Fruit fly (Drosophila melanogaster) whole organism, adult: ENCODE results near the gene CG44005.

Experiments used
- CG11617 ChIP-seq: fragments of 200-800 bp; sonication (Bioruptor generic); optimal IDR thresholded peaks from 2 replicates; lab custom pipeline; 2017; ENCODE audit warnings: mild to moderate bottlenecking, missing biosample characterization, missing genetic modification reagents, missing genetic modification characterization
- CG12768 ChIP-seq: fragments of 200-800 bp; sonication (Bioruptor generic); optimal IDR thresholded peaks from 2 replicates; lab custom pipeline; 2017; ENCODE audit warnings: missing biosample characterization, missing genetic modification characterization, mild to moderate bottlenecking, moderate library complexity, missing genetic modification reagents
- CG14711 ChIP-seq: fragments of 200-800 bp; sonication (Bioruptor generic); optimal IDR thresholded peaks from 2 replicates; lab custom pipeline; 2018; ENCODE audit warnings: missing biosample characterization, mild to moderate bottlenecking, missing genetic modification characterization, moderate library complexity
- CG1620 ChIP-seq: fragments of 200-800 bp; sonication (Bioruptor generic); optimal IDR thresholded peaks from 2 replicates; lab custom pipeline; 2016; ENCODE audit warnings: missing biosample characterization, missing genetic modification characterization
- CG33017 ChIP-seq: fragments of 200-800 bp; sonication (Bioruptor generic); optimal IDR thresholded peaks from 2 replicates; lab custom pipeline; 2018; ENCODE audit warnings: missing biosample characterization, mild to moderate bottlenecking, missing genetic modification characterization, moderate library complexity
- CG5204 ChIP-seq: fragments of 200-800 bp; sonication (Bioruptor generic); optimal IDR thresholded peaks from 2 replicates; lab custom pipeline; 2016; ENCODE audit warnings: missing biosample characterization, missing genetic modification characterization
- CG7045 ChIP-seq: fragments of 200-800 bp; sonication (Bioruptor generic); optimal IDR thresholded peaks from 2 replicates; lab custom pipeline; 2017; ENCODE audit warnings: missing biosample characterization, mild to moderate bottlenecking, missing genetic modification characterization
- CG7101 ChIP-seq: fragments of 200-800 bp; sonication (Bioruptor generic); optimal IDR thresholded peaks from 2 replicates; lab custom pipeline; 2018; ENCODE audit warnings: missing biosample characterization, mild to moderate bottlenecking, missing genetic modification characterization, moderate library complexity
- Clk ChIP-seq: fragments of 200-800 bp; sonication (Bioruptor generic); optimal IDR thresholded peaks from 2 replicates; lab custom pipeline; 2017; ENCODE audit warnings: missing biosample characterization, missing genetic modification characterization
- Crg-1 ChIP-seq: fragments of 200-800 bp; sonication (Bioruptor generic); optimal IDR thresholded peaks from 2 replicates; lab custom pipeline; 2016; ENCODE audit warnings: missing biosample characterization, missing genetic modification characterization
- Hr96 ChIP-seq: fragments of 200-800 bp; sonication (Bioruptor generic); optimal IDR thresholded peaks from 2 replicates; lab custom pipeline; 2016; ENCODE audit warnings: missing biosample characterization, missing genetic modification characterization
- Mnt ChIP-seq: fragments of 200-800 bp; sonication (Bioruptor generic); optimal IDR thresholded peaks from 2 replicates; lab custom pipeline; 2016; ENCODE audit warnings: missing biosample characterization, mild to moderate bottlenecking, missing genetic modification characterization
- bab1 ChIP-seq: fragments of 200-800 bp; sonication (Bioruptor generic); optimal IDR thresholded peaks from 3 replicates; lab custom pipeline; 2019; ENCODE audit warnings: missing biosample characterization, mild to moderate bottlenecking, missing genetic modification characterization, moderate library complexity
- cic ChIP-seq: fragments of 200-800 bp; sonication (Bioruptor generic); optimal IDR thresholded peaks from 2 replicates; lab custom pipeline; 2017; ENCODE audit warnings: missing biosample characterization, mild to moderate bottlenecking, missing genetic modification characterization, moderate library complexity
- cnc ChIP-seq, 2 experiments: fragments of >200 bp; optimal IDR thresholded peaks; 2 replicates each; lab custom pipeline; 2017
- kay ChIP-seq: fragments of 200-800 bp; sonication (Bioruptor generic); peaks from one replicate; lab custom pipeline; 2016; ENCODE audit warnings: missing biosample characterization, missing genetic modification characterization, borderline replicate concordance
- ovo ChIP-seq: fragments of 200-800 bp; sonication (Bioruptor generic); optimal IDR thresholded peaks from 2 replicates; lab custom pipeline; 2016; ENCODE audit warnings: missing biosample characterization, missing genetic modification characterization
- pad ChIP-seq: fragments of 200-800 bp; sonication (Bioruptor generic); optimal IDR thresholded peaks from 3 replicates; lab custom pipeline; 2017; ENCODE audit warnings: missing biosample characterization, missing genetic modification characterization, mild to moderate bottlenecking, moderate library complexity, missing genetic modification reagents
- tj ChIP-seq: fragments of 200-800 bp; sonication (Bioruptor generic); optimal IDR thresholded peaks from 3 replicates; lab custom pipeline; 2017; ENCODE audit warnings: missing biosample characterization, mild to moderate bottlenecking, missing genetic modification characterization, moderate library complexity
- toe ChIP-seq: fragments of 200-800 bp; sonication (Bioruptor generic); optimal IDR thresholded peaks from 2 replicates; lab custom pipeline; 2016; ENCODE audit warnings: missing biosample characterization, missing genetic modification characterization

Gene CG44005

DNA sequence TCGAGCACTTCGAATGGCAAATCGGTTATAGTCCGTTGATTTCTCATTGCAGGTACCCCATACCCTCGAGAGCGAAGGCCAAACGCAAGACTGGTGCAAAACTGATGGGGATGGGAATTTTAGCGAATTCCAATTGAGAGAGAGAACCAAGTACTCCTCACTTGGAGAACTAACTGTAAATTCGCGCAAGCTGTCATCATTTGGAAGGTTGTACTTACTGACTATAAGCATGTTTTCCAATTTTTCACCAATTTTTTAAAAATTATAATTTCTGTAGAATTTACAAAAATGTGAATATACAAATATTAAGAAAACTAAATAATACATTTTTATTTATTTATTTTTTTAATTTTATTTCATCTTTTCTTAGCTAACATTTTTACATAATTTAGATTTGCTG, at the start of gene CG44005:
TSS of gene CG44005 (minus strand) at position 101 of the 400 bp plus-strand sequence.
- TF ChIP-seq Crg-1 (GFP tag; lab: Kevin White, UChicago) = no peak
- TF ChIP-seq pad (GFP tag; lab: Kevin White, UChicago) = peak; percentile 88
- TF ChIP-seq CG7101 (tag; lab: Kevin White, UChicago) = no peak
- no peak for TF ChIP-seq ovo

DNA sequence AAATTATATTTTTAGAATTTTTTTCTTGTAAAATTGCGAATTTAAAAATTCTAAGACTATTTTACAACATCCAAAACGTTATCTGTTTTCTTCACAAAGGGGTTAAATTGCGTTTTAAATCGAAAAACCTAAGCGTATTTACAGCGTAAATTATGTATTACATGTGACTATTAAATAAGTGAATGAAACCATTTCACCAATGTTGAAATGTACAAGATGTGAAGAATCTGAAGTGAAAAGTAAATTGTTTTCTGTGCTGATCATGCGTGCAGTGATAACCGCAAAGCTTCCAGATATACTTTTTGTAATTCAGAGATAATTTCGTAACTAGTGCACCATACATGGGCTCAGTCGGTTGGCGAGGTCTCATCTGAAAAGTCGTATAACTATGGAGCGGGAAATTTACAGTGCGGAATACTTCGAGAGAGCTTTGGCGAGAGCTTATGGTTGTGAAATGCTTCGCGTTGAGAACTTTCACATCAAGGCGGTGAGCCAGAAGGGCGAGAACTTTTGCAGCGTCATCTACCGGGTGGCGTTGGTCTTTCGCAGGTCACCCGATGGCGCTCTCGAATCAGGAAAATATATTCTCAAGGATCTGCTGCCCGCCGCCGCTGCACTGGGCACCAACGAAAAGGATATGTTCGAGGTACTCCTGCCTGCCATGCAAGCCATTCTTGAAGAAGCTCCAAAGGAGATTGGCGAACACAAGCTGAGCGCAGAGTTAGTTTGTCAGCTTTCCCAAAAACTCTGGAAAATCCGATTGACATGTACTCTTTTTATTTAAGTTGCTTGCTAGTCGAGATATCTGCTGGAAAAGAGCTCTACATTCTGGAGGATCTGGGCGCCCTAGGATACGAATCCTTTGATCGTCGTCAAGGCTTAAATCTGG, 42.4 kb upstream of the CG44005 start:
- TF ChIP-seq CG12768 = peak; percentile 64
- no peak for TF ChIP-seq Clk (GFP tag; lab: Kevin White, UChicago)
- TF ChIP-seq kay = no peak
- peak; percentile 31 to 85 for TF ChIP-seq cnc (optimal IDR thresholded peaks at IDR 0.05; lab: Kevin White, UChicago)
- no peak for TF ChIP-seq toe
- TF ChIP-seq CG7045 (GFP tag; lab: Kevin White, UChicago) = no peak
- peak; percentile 37 for TF ChIP-seq pad (GFP tag; lab: Kevin White, UChicago)
- TF ChIP-seq tj = no peak
- TF ChIP-seq ovo = no peak
- peak; percentile 64 for TF ChIP-seq CG33017
- peak; percentile 13 for TF ChIP-seq Hr96 (GFP tag; lab: Kevin White, UChicago)
- TF ChIP-seq bab1 (GFP tag; lab: Kevin White, UChicago) = peak; percentile 79
- peak; percentile 52 for TF ChIP-seq Crg-1 (GFP tag; lab: Kevin White, UChicago)
- TF ChIP-seq cic (GFP tag; lab: Kevin White, UChicago) = peak; percentile 60
- TF ChIP-seq CG1620 (GFP tag; lab: Kevin White, UChicago) = no peak
- peak; percentile 75 for TF ChIP-seq CG11617
- peak; percentile 45 for TF ChIP-seq CG14711 (tag; lab: Kevin White, UChicago)
- TF ChIP-seq CG7101 (tag; lab: Kevin White, UChicago) = peak; percentile 52
- TF ChIP-seq Mnt = peak; percentile 49
- TF ChIP-seq CG5204 (GFP tag; lab: Kevin White, UChicago) = no peak

DNA sequence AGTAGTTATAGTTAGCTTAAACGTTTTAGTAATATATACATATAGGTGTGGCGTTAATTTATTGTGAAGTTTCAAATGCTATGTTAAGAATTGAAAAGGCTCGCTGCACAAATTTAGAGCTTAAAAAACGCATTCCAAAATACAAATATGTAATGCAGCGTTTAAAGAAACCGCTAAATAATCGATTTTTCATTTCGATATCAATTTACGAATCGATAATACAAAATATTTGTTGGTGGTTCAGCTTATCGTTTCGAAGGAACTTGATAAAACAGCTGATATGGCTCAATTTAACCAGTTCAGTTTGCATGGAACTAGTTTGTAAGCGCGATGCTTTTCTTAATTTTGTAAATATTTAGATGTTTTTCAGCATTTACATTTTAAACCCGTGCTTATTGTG, 40.7 kb upstream of the CG44005 start, which contains the start of the genes CG32195 and CG7341:
TSS of gene CG32195 (plus strand) at position 291 of the 400 bp plus-strand sequence.
TSS of gene CG7341 (plus strand) at position 291 of the 400 bp plus-strand sequence.
- peak; percentile 2 for TF ChIP-seq tj
- TF ChIP-seq CG7045 (GFP tag; lab: Kevin White, UChicago) = no peak

DNA sequence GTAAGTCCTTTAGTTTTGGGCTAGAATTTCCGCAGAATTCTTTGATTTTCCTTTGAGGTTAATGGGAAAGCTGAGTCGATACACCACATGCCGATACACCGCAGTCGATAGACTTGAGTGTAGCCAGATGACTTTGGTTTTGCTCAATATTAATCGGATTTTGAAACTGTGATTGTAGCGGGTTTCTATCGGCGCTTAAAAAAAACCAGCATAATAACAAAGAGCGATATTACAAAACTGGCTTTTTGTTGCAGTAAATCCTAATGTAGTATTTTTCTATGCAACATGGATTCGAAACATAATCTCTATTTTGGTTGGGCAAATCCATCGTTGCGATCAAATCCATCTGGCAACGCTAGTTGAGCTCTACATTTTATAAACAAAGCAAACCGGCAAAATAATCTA, 37.5 kb upstream of the CG44005 start, which contains the start of the genes Polr3D and mus304:
TSS of gene Polr3D (minus strand) at position 116 of the 405 bp plus-strand sequence.
TSS of gene mus304 (plus strand) at position 356 of the 405 bp plus-strand sequence.
- no peak for TF ChIP-seq cnc (optimal IDR thresholded peaks at IDR 0.05; lab: Kevin White, UChicago)
- no peak for TF ChIP-seq CG5204 (GFP tag; lab: Kevin White, UChicago)
- peak; percentile 76 for TF ChIP-seq toe
- TF ChIP-seq pad (GFP tag; lab: Kevin White, UChicago) = no peak
- peak; percentile 2 for TF ChIP-seq CG14711 (tag; lab: Kevin White, UChicago)
- no peak for TF ChIP-seq Hr96 (GFP tag; lab: Kevin White, UChicago)
- no peak for TF ChIP-seq CG33017
- TF ChIP-seq Mnt = peak; percentile 50
- peak; percentile 3 for TF ChIP-seq CG7045 (GFP tag; lab: Kevin White, UChicago)
- no peak for TF ChIP-seq Clk (GFP tag; lab: Kevin White, UChicago)
- no peak for TF ChIP-seq tj
- peak; percentile 40 for TF ChIP-seq Crg-1 (GFP tag; lab: Kevin White, UChicago)
- TF ChIP-seq CG12768 = no peak
- peak; percentile 21 for TF ChIP-seq CG7101 (tag; lab: Kevin White, UChicago)
- no peak for TF ChIP-seq kay
- TF ChIP-seq CG11617 = peak; percentile 7
- TF ChIP-seq cic (GFP tag; lab: Kevin White, UChicago) = no peak
- TF ChIP-seq CG1620 (GFP tag; lab: Kevin White, UChicago) = peak; percentile 29
- TF ChIP-seq ovo = no peak
- TF ChIP-seq bab1 (GFP tag; lab: Kevin White, UChicago) = peak; percentile 29

DNA sequence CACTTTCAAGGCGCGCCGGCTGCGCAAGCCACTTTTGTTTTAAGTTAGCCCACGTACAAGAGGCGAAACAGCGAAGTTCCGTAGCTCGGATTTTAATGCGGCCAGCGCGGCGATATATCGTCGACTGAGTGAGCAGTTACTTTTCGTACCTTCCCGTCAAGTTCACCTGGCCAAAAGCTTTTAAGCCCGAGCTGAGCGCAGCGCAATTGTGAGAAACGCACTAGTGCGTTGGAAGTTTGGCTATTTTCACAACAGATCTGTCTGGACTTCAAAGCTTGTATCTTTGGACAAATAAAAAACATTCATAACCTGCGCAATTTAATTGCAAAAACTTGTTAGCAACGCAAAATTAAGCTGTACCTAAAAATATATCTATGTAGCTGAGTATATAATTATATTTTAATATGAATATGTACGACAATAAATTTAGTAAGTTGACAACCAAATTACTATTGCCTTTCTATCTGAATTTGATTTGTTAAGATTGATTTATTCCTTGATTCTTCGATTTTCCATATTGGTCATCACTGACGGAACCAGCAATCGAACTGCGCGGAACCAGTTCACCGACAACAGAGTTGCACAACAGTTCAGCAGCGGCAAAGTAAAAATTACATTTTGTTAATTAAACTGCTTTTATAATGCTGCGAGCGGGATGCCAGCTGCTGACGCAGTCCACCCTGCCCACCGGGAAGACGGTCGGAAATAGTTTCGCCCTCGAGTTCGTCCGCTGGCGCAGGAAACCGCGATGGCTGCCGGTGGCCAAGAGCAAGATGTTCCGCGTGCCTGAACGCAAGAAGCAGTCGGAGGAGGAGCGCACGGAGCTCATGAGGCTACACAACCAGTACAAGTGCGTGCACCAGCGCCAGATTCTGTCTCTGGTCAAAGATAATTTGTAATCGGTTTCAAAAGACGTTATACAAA, 34.4 kb upstream of the CG44005 start, which contains the start of the genes CG13698 and mRpS26:
TSS of gene CG13698 (minus strand) at position 129 of the 924 bp plus-strand sequence.
TSS of gene mRpS26 (plus strand) at position 559 of the 924 bp plus-strand sequence.
- TF ChIP-seq cic (GFP tag; lab: Kevin White, UChicago) (no peak), CG7101 (tag; lab: Kevin White, UChicago) (peak; percentile 79), ovo (peak; percentile 15), Mnt (peak; percentile 22), CG7045 (GFP tag; lab: Kevin White, UChicago) (peak; percentile 82), kay (no peak), cnc (optimal IDR thresholded peaks at IDR 0.05; lab: Kevin White, UChicago) (no peak), CG5204 (GFP tag; lab: Kevin White, UChicago) (no peak), CG12768 (peak; percentile 89), Hr96 (GFP tag; lab: Kevin White, UChicago) (no peak), Crg-1 (GFP tag; lab: Kevin White, UChicago) (peak; percentile 46), CG33017 (peak; percentile 80), CG14711 (tag; lab: Kevin White, UChicago) (peak; percentile 78), CG11617 (peak; percentile 81), bab1 (GFP tag; lab: Kevin White, UChicago) (peak; percentile 66), Clk (GFP tag; lab: Kevin White, UChicago) (peak; percentile 34), toe (peak; percentile 73), tj (peak; percentile 92), CG1620 (GFP tag; lab: Kevin White, UChicago) (peak; percentile 58), pad (GFP tag; lab: Kevin White, UChicago) (peak; percentile 59)
